Worm (Caenorhabditis elegans) whole organism, late embryonic: Measurements from ENCODE around the gene mdt-28.

Source experiments
- K02D7.2 ChIP-seq: sonication (generic microtip); optimal IDR thresholded peaks from 2 replicates; lab custom pipeline; 2017; ENCODE audit warnings: mild to moderate bottlenecking, missing genetic modification characterization, missing compliant biosample characterization
- ama-1 ChIP-seq: fragments of 150-350 bp; optimal IDR thresholded peaks from 2 replicates; lab custom pipeline; 2014
- ceh-14 ChIP-seq: sonication (generic microtip); optimal IDR thresholded peaks from 2 replicates; lab custom pipeline; 2016; ENCODE audit warnings: missing genotype, missing genetic modification characterization, missing compliant biosample characterization
- dve-1 ChIP-seq: sonication (generic microtip); optimal IDR thresholded peaks from 2 replicates; lab custom pipeline; 2017; ENCODE audit warnings: antibody characterized with exemption, mild to moderate bottlenecking, missing genetic modification characterization, missing compliant biosample characterization
- hlh-6 ChIP-seq: sonication (generic microtip); optimal IDR thresholded peaks from 2 replicates; lab custom pipeline; 2016; ENCODE audit warnings: missing genotype, missing genetic modification characterization, missing compliant biosample characterization

DNA sequence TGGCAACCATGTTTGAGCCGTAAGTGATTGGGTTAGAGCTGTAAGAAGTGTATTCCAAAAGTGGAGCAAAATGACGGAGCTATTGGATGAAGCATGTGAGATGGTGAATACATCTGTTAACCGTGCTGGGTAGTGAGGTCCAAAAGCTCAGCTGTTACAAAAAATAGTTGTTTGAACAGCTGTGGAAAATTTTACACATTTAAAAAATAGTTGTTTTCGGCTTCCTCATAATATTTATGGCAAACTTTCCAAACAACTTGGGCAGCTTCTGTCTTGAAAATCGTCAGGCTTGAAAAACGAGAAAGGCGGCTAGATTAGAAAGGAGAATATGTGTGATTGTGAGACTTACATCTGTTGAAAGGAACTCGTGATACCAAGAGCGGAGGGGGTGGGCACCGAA is 29.8 kb upstream of the mdt-28 start, which contains the start of gene fbxa-154:
- no peak for TF ChIP-seq ceh-14
- no peak for TF ChIP-seq ama-1 (lab: Kevin White, UChicago)
- TF ChIP-seq K02D7.2, result no peak
- TF ChIP-seq hlh-6 (tag; lab: Kevin White, UChicago), result no peak
- no peak for TF ChIP-seq dve-1
